Fruit fly (Drosophila melanogaster) whole organism: ENCODE data around the gene CG32708.
"Not testable (repeated sequence)": the region's sequence is repeated elsewhere in the genome, so short reads cannot be mapped to it uniquely, and the experiment has no call there.

Source experiments
- CG8478 ChIP-seq: fragments of >200 bp; optimal IDR thresholded peaks from 2 replicates; lab custom pipeline; 2018; ENCODE audit warnings: inconsistent platforms
- Dll ChIP-seq: fragments of >200 bp; optimal IDR thresholded peaks from 2 replicates; lab custom pipeline; 2017
- EcR ChIP-seq, 2 experiments: fragments of >200 bp; optimal IDR thresholded peaks; 2 replicates each; lab custom pipeline; 2017; ENCODE audit warnings: missing biosample characterization in 2 of 2, missing genetic modification characterization in 2 of 2, missing genetic modification reagents in 2 of 2
- pan ChIP-seq: fragments of >200 bp; optimal IDR thresholded peaks from 2 replicates; lab custom pipeline; 2017
- psq ChIP-seq: fragments of >200 bp; optimal IDR thresholded peaks from 2 replicates; lab custom pipeline; 2017
- usp ChIP-seq: fragments of >200 bp; optimal IDR thresholded peaks from 2 replicates; lab custom pipeline; 2017; ENCODE audit warnings: missing biosample characterization, missing genetic modification characterization, mixed read lengths

Gene CG32708

DNA sequence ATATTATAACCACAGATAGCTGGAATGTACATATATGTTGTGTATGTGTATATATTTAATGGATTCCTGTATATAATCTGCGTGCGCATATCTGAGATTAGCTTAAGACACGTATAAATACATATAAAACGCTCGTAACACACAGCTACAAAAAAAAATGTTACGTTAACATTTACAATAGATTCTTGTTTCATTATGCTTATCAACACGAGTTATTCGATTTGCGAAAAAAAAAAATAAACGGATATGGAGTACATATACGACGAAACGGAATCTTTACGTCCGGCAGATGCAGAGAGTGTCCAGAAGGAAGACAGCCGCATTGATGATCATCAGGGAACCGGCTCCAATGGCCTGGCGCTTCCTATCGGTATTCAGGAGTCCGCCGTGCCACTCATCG is 14.4 kb upstream of the CG32708 start, which contains the start of gene CG10970:
CG10970 (minus strand) TSS at position 101 of the 400 bp plus-strand sequence.
- TF ChIP-seq pan (lab: Kevin White, UChicago) (no peak), CG8478 (lab: Kevin White, UChicago) (no peak), EcR (GFP tag; optimal IDR thresholded peaks at IDR 0.05; lab: Kevin White, UChicago) (no peak), usp (GFP tag; lab: Kevin White, UChicago) (no peak), psq (lab: Kevin White, UChicago) (no peak), Dll (no peak)

DNA sequence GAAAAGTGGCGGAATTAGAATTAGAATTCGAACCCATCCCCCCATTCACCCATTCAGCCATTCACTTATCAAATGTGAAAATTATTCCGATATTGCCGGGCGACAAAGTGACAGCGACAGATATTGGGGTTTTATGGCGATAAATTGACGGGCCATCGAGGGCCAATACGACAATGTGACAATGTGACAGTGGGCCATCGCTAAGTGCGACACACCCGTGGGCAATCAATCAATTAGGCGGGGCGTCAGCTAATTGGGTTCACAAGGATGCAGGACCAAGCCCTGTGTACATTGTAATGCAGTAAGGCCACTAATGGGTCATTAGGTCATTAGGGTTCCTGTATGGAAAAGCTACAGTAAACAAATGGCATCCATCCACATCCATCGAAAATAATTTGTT is 11.7 kb upstream of the CG32708 start:
- no peak for TF ChIP-seq EcR (GFP tag; optimal IDR thresholded peaks at IDR 0.05; lab: Kevin White, UChicago)

DNA sequence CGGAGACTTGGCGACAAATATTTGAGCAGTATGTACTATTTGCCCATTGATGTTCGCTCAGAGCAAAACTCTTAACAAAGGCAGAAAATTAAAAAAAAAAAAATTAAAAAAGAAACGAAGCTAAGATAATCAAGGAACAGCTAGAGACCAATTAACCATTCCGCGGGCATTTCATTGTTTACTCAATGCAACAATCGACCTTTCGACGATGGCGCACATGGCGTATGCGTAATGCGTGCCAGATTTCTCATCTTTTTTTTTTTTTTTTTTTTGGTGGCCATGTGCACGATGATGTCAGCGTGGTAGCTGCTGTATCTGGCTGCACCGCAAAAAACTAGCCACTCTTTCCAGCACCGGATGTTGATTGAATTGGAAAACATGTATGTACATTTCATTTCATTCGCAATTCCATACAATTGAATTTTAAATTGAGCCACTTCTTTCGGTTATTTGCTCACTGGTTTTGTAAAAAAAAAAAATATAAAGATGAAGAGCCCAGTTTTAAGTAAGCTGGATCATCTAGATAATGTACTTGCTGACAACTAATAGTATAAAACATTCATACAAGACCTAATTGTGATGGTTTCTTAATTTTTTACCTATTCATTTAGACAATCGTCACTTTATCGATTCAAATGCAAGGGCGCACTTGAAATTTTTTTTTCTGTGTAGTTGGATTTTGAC is 9.9 kb upstream of the CG32708 start:
- TF ChIP-seq EcR (GFP tag; optimal IDR thresholded peaks at IDR 0.05; lab: Kevin White, UChicago), result no peak
- TF ChIP-seq psq (lab: Kevin White, UChicago), result no peak
- no peak for TF ChIP-seq usp (GFP tag; lab: Kevin White, UChicago)
- TF ChIP-seq CG8478 (lab: Kevin White, UChicago), result no peak
- no peak for TF ChIP-seq Dll
- TF ChIP-seq pan (lab: Kevin White, UChicago), result no peak

DNA sequence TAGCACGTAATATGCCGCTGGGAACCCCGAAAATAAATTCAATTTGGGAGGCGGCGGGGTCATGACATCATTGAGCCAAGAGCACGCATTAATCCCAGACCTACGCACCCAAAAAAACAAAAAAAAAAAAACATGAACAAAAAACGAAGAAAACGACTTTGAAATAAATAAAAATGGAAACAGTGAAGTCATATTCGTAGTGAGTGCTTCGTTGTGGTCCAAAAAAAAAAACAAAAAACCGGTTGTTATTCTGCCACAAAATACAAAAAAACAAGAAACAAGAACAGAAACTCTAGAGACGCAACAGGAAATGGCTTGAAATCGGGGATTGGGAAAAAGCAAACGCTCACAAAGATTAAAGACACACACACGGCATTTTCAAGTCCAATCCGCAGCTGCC is 8.2 kb upstream of the CG32708 start:
- TF ChIP-seq psq (lab: Kevin White, UChicago) (no peak), Dll (no peak), EcR (GFP tag; optimal IDR thresholded peaks at IDR 0.05; lab: Kevin White, UChicago) (no peak), usp (GFP tag; lab: Kevin White, UChicago) (no peak), CG8478 (lab: Kevin White, UChicago) (no peak), pan (lab: Kevin White, UChicago) (no peak)

DNA sequence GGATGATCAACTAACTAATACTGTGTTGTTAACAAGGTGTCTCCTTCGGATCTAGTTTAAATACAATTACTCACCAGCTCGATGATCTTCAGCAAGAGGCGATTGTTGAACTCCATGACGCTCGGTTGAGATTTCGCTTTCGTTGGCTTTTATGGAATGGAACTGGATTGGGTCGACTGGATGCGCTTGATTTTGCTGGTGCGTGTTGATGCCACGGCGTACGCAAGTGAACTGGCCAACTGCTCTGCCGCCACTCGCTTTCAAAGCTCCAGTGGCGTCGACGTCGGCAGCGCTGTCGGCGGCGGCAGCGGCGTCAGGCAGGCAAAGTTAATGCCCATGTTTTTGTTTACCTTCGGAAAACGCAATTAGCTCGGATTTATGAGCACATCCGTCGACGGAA is 7.5 kb upstream of the CG32708 start, which contains the start of gene CG44325:
CG44325 (minus strand) TSS at position 237 of the 400 bp plus-strand sequence.
- no peak for TF ChIP-seq psq (lab: Kevin White, UChicago)
- no peak for TF ChIP-seq Dll
- no peak for TF ChIP-seq usp (GFP tag; lab: Kevin White, UChicago)
- no peak for TF ChIP-seq pan (lab: Kevin White, UChicago)
- TF ChIP-seq EcR (GFP tag; optimal IDR thresholded peaks at IDR 0.05; lab: Kevin White, UChicago), result no peak
- no peak for TF ChIP-seq CG8478 (lab: Kevin White, UChicago)

DNA sequence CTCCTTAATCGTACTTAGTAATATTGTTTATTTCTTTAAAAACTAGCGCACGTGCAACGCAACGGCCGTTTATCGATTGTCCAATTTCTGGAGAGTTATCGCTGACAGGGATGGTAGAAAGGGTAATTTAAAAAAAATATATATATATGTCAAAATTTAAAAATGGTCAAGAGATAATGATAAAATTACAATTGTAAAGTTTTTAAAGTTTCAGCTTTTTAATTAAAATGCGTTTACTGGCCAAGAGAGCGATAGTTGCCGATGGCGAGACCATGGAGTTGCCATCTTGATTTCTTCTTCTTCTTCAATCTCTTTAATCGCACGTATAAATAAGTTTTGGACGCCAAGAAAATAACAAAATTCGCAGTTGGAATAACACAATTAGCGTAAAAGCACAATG is 4.8 kb upstream of the CG32708 start, which contains the start of the genes CG7246 and HP1b:
CG7246 (minus strand) TSS at position 96 of the 400 bp plus-strand sequence.
HP1b (plus strand) TSS at position 102 of the 400 bp plus-strand sequence.
- no peak for TF ChIP-seq usp (GFP tag; lab: Kevin White, UChicago)
- no peak for TF ChIP-seq psq (lab: Kevin White, UChicago)
- TF ChIP-seq EcR (GFP tag; optimal IDR thresholded peaks at IDR 0.05; lab: Kevin White, UChicago), result no peak
- TF ChIP-seq pan (lab: Kevin White, UChicago), result no peak
- TF ChIP-seq Dll, result no peak
- no peak for TF ChIP-seq CG8478 (lab: Kevin White, UChicago)

DNA sequence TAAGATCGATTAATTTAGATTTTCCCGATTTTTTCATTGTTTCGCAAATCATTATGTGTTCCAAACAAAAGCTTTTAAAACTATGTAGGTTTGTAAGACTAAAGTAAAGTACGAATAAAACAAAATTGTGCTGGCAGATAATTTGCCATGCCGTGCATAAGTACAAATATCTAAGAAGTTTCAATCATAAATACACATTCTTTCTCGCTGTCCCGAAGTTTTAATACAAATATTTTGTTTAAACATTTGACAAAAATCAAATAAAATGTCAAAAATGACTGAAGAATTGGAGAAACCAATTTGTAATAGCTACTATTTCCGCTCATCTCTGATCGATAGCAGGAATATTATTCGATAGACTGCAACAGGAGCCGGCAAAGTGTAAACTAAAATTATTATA is 3.1 kb upstream of the CG32708 start, which contains the start of gene APC4:
APC4 (plus strand) TSS at position 332 of the 400 bp plus-strand sequence.
- TF ChIP-seq psq (lab: Kevin White, UChicago) (no peak), EcR (GFP tag; optimal IDR thresholded peaks at IDR 0.05; lab: Kevin White, UChicago) (no peak), usp (GFP tag; lab: Kevin White, UChicago) (no peak), CG8478 (lab: Kevin White, UChicago) (no peak), Dll (no peak), pan (lab: Kevin White, UChicago) (no peak)

DNA sequence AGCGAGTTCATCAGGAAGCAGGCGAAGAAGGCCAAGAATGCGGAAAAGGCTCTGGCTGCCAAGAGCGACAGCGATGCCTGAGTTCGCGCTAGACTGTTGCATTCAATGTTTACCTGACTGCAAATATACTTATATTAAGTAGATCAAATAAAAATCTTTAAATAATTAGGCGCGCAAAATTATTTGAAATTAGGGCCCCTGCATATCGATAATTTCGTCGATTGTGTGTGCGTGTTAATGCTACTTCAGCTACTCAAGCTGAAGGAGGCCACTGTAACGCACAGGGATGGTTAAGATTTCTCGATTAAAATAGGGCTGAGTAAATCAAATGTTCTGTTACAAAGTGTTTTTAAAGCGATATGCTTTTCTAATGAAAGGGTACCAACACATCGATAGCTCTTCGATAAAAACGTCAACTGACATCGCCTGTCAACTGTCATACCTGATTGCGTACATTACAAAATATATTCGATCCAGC is 1.0 kb downstream of the CG32708 start, which contains the start of gene CG32706:
CG32706 (plus strand) TSS at position 428 of the 478 bp plus-strand sequence.
- TF ChIP-seq usp (GFP tag; lab: Kevin White, UChicago); CG8478 (lab: Kevin White, UChicago); psq (lab: Kevin White, UChicago): not testable (repeated sequence)

DNA sequence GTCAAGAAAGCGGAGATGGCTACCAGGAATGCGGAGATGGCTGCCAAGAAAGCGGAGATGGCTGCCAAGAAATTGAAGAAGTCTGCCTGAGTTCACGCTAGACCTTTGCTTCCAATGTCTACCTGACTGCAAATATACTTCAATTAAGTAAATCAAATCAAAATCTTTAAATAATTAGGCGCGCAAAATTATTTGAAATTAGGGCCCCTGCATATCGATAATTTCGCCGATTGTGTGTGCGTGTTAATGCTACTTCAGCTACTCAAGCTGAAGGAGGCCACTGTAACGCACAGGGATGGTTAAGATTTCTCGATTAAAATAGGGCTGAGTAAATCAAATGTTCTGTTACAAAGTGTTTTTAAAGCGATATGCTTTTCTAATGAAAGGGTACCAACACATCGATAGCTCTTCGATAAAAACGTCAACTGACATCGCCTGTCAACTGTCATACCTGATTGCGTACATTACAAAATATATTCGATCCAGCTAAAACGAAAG is 2.2 kb downstream of the CG32708 start, which contains the start of gene CG6999:
CG6999 (plus strand) TSS at position 448 of the 498 bp plus-strand sequence.
- not testable (repeated sequence) for TF ChIP-seq CG8478 (lab: Kevin White, UChicago); Dll; EcR (GFP tag; optimal IDR thresholded peaks at IDR 0.05; lab: Kevin White, UChicago)

DNA sequence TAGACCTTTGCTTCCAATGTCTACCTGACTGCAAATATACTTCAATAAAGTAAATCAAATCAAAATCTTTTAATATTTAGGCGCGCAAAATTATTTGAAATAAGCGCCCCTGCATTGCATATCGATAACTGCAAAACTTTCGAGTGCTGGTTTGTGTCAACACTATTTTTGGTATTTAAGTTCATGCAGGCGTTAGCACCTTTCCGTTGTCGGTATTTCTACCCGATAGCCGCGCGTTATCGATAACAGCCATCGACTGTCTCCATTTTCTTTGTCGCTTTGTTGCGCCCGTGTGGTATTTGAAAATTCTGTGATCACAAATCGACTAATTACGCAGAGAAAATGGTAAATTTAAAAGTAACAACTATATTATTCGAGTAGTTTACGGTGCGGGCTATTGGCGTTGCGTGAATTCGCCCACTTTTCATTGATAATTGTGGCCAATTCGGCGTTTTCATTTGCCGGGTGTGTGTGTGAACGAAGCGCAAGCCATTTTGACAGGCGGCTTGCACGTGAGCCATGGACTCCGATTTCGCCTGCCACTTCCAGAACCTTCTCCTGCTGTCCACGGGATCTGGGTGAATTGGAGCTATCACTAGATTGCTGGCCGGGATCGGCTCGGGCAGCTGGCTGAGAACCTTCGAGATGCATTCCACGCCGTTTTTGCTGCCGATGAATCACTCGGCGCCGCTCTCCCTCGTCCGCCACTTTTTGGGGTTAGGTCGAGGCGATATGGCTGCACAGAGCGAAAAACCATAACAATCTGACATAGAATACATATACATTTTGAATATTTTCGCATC is 3.7 kb downstream of the CG32708 start, which contains the start of gene CCT2:
CCT2 (plus strand) TSS at position 260 of the 803 bp plus-strand sequence.
- TF ChIP-seq EcR (GFP tag; optimal IDR thresholded peaks at IDR 0.05; lab: Kevin White, UChicago) (no peak), Dll (no peak), pan (lab: Kevin White, UChicago) (no peak), psq (lab: Kevin White, UChicago) (no peak), usp (GFP tag; lab: Kevin White, UChicago) (no peak), CG8478 (lab: Kevin White, UChicago) (no peak)

DNA sequence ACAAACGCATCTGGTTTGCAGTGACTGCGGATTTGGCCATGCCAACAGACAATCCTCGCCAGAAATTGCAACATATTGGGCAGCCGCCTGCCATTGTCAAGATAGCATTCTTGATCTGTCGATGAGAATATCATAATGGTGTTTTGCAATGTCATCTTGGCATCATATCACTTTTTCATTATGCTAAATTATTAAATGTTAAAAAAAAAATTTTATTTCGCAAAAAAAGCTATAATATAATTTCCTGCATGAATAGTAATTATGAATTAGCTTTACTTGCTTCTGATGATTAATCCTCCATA is 4.3 kb downstream of the CG32708 start:
- TF ChIP-seq psq (lab: Kevin White, UChicago) (no peak), CG8478 (lab: Kevin White, UChicago) (no peak), Dll (no peak), EcR (GFP tag; optimal IDR thresholded peaks at IDR 0.05; lab: Kevin White, UChicago) (no peak), usp (GFP tag; lab: Kevin White, UChicago) (no peak), pan (lab: Kevin White, UChicago) (no peak)
